Fruit fly (Drosophila melanogaster) whole organism, embryonic: ENCODE results near the gene CG7841.

Experiments
- Abd-B ChIP-seq: fragments of 200-800 bp; sonication (Bioruptor generic); optimal IDR thresholded peaks from 2 replicates; lab custom pipeline; 2018; ENCODE audit warnings: missing biosample characterization, mild to moderate bottlenecking, missing genetic modification characterization, moderate library complexity
- Ada2b ChIP-seq: fragments of 200-800 bp; sonication (Bioruptor generic); IDR thresholded peaks from 2 replicates; pipeline ENCODE4 v1.3.6; 2022; ENCODE audit warnings: missing biosample characterization, missing genetic modification characterization
- C15 ChIP-seq: fragments of 200-800 bp; sonication (Bioruptor generic); IDR thresholded peaks from 3 replicates; pipeline ENCODE4 v1.3.6; 2022; ENCODE audit warnings: missing biosample characterization, missing genetic modification characterization
- CG10147 ChIP-seq: fragments of 200-800 bp; sonication (Bioruptor generic); optimal IDR thresholded peaks from 2 replicates; lab custom pipeline; 2019; ENCODE audit warnings: missing biosample characterization, mild to moderate bottlenecking, missing genetic modification characterization, moderate library complexity
- CG10321 ChIP-seq: fragments of 200-800 bp; sonication (Bioruptor generic); IDR thresholded peaks from 2 replicates; pipeline ENCODE4 v1.3.6; 2022; ENCODE audit warnings: missing biosample characterization, missing genetic modification characterization
- CG10462 ChIP-seq: fragments of 200-800 bp; sonication (Bioruptor generic); optimal IDR thresholded peaks from 2 replicates; lab custom pipeline; 2016; ENCODE audit warnings: missing biosample characterization, missing genetic modification characterization
- CG10654 ChIP-seq: fragments of 200-800 bp; sonication (Bioruptor generic); optimal IDR thresholded peaks from 2 replicates; lab custom pipeline; 2016; ENCODE audit warnings: missing biosample characterization, missing genetic modification characterization
- CG11695 ChIP-seq: fragments of 200-800 bp; sonication (Bioruptor generic); IDR thresholded peaks from 3 replicates; pipeline ENCODE4 v1.3.6; 2022; ENCODE audit warnings: missing biosample characterization, missing genetic modification characterization
- CG12236 ChIP-seq: fragments of 200-800 bp; sonication (Bioruptor generic); optimal IDR thresholded peaks from 2 replicates; lab custom pipeline; 2016; ENCODE audit warnings: missing biosample characterization, missing genetic modification characterization
- CG12769 ChIP-seq: fragments of 200-800 bp; sonication (Bioruptor generic); optimal IDR thresholded peaks from 2 replicates; lab custom pipeline; 2019; ENCODE audit warnings: missing biosample characterization, mild to moderate bottlenecking, missing genetic modification characterization, moderate library complexity
- CG14014 ChIP-seq: fragments of 200-800 bp; sonication (Bioruptor generic); IDR thresholded peaks from 2 replicates; pipeline ENCODE4 v1.3.6; 2022; ENCODE audit warnings: missing biosample characterization, missing genetic modification characterization
- CG1529 ChIP-seq: fragments of 200-800 bp; sonication (Bioruptor generic); optimal IDR thresholded peaks from 3 replicates; lab custom pipeline; 2018; ENCODE audit warnings: missing biosample characterization, missing genetic modification characterization
- CG16779 ChIP-seq: fragments of 200-800 bp; sonication (Bioruptor generic); IDR thresholded peaks from 2 replicates; pipeline ENCODE4 v1.3.6; 2022; ENCODE audit warnings: missing biosample characterization, missing genetic modification characterization
- CG17186 ChIP-seq: fragments of 200-800 bp; sonication (Bioruptor generic); optimal IDR thresholded peaks from 3 replicates; lab custom pipeline; 2017; ENCODE audit warnings: missing biosample characterization, missing genetic modification reagents, missing genetic modification characterization
- CG2120 ChIP-seq: fragments of 200-800 bp; sonication (Bioruptor generic); optimal IDR thresholded peaks from 3 replicates; lab custom pipeline; 2016; ENCODE audit warnings: missing biosample characterization, missing genetic modification characterization
- CG3726 ChIP-seq: fragments of 200-800 bp; sonication (Bioruptor generic); IDR thresholded peaks from 3 replicates; pipeline ENCODE4, ENCODE4 v1.3.6; 2022; ENCODE audit warnings: missing biosample characterization, missing genetic modification characterization
- CG3995 ChIP-seq: fragments of 200-800 bp; sonication (Bioruptor generic); optimal IDR thresholded peaks from 3 replicates; lab custom pipeline; 2016; ENCODE audit warnings: missing biosample characterization, missing genetic modification characterization
- CG4360 ChIP-seq: fragments of 200-800 bp; sonication (Bioruptor generic); IDR thresholded peaks from 2 replicates; pipeline ENCODE4 v1.3.6; 2022; ENCODE audit warnings: missing biosample characterization, missing genetic modification characterization
- CG4730 ChIP-seq: fragments of 200-800 bp; sonication (Bioruptor generic); IDR thresholded peaks from 2 replicates; pipeline ENCODE4 v1.3.6; 2022; ENCODE audit warnings: missing biosample characterization, missing genetic modification characterization
- CG4854 ChIP-seq: fragments of 200-800 bp; sonication (Bioruptor generic); optimal IDR thresholded peaks from 2 replicates; lab custom pipeline; 2016; ENCODE audit warnings: missing biosample characterization, missing genetic modification characterization, inconsistent platforms
- CG6175 ChIP-seq: fragments of 200-800 bp; sonication (Bioruptor generic); IDR thresholded peaks from 3 replicates; pipeline ENCODE4 v1.3.6; 2022; ENCODE audit warnings: missing biosample characterization, missing genetic modification characterization
- CG6854 ChIP-seq: fragments of 200-800 bp; sonication (Bioruptor generic); optimal IDR thresholded peaks from 3 replicates; lab custom pipeline; 2017; ENCODE audit warnings: missing biosample characterization, mild to moderate bottlenecking, missing genetic modification characterization
- CG8944 ChIP-seq: fragments of 200-800 bp; sonication (Bioruptor generic); optimal IDR thresholded peaks from 3 replicates; lab custom pipeline; 2016; ENCODE audit warnings: missing biosample characterization, missing genetic modification characterization
- D19B ChIP-seq: fragments of 200-800 bp; sonication (Bioruptor generic); optimal IDR thresholded peaks from 2 replicates; lab custom pipeline; 2017; ENCODE audit warnings: missing biosample characterization, mild to moderate bottlenecking, missing genetic modification characterization
- E2f1 ChIP-seq: fragments of 200-800 bp; sonication (Bioruptor generic); IDR thresholded peaks from 2 replicates; pipeline ENCODE4 v1.3.6; 2022; ENCODE audit warnings: missing biosample characterization, missing genetic modification characterization
- Gsc ChIP-seq: fragments of 200-800 bp; sonication (Bioruptor generic); IDR thresholded peaks from 2 replicates; pipeline ENCODE4 v1.3.6; 2022; ENCODE audit warnings: missing biosample characterization, missing genetic modification characterization
- H15 ChIP-seq: fragments of 200-800 bp; sonication (Bioruptor generic); IDR thresholded peaks from 3 replicates; pipeline ENCODE4 v1.3.6; 2022; ENCODE audit warnings: missing biosample characterization, missing genetic modification characterization
- HmgD ChIP-seq: fragments of 200-800 bp; sonication (Bioruptor generic); optimal IDR thresholded peaks from 3 replicates; lab custom pipeline; 2016; ENCODE audit warnings: missing biosample characterization, missing genetic modification characterization
- MBD-R2 ChIP-seq: fragments of 200-800 bp; sonication (Bioruptor generic); IDR thresholded peaks from 2 replicates; pipeline ENCODE4 v1.3.6; 2022; ENCODE audit warnings: missing biosample characterization, missing genetic modification characterization
- MESR4 ChIP-seq: fragments of 200-800 bp; sonication (Bioruptor generic); optimal IDR thresholded peaks from 2 replicates; lab custom pipeline; 2018; ENCODE audit warnings: missing biosample characterization, mild to moderate bottlenecking, missing genetic modification characterization, moderate library complexity
- Med ChIP-seq: fragments of 200-800 bp; sonication (Bioruptor generic); peaks from one replicate; lab custom pipeline; 2016; ENCODE audit warnings: missing biosample characterization, missing genetic modification characterization, mild to moderate bottlenecking, inconsistent platforms, moderate library complexity
- PHDP ChIP-seq: fragments of 200-800 bp; sonication (Bioruptor generic); optimal IDR thresholded peaks from 3 replicates; lab custom pipeline; 2018; ENCODE audit warnings: missing biosample characterization, mild to moderate bottlenecking, missing genetic modification characterization, moderate library complexity
- Spps ChIP-seq: fragments of 200-800 bp; sonication (Bioruptor generic); optimal IDR thresholded peaks from 2 replicates; lab custom pipeline; 2018; ENCODE audit warnings: missing biosample characterization, mild to moderate bottlenecking, missing genetic modification characterization
- ato ChIP-seq: fragments of 200-800 bp; sonication (Bioruptor generic); IDR thresholded peaks from 2 replicates; pipeline ENCODE4 v1.3.6; 2022; ENCODE audit warnings: missing biosample characterization, missing genetic modification characterization; ENCODE audit not compliant: partially characterized antibody
- bcd ChIP-seq: fragments of 200-800 bp; sonication (Bioruptor generic); optimal IDR thresholded peaks from 2 replicates; lab custom pipeline; 2017; ENCODE audit warnings: missing biosample characterization, mild to moderate bottlenecking, missing genetic modification characterization
- chinmo ChIP-seq: fragments of 200-800 bp; sonication (Bioruptor generic); IDR thresholded peaks from 4 replicates; pipeline ENCODE4 v1.3.6; 2022; ENCODE audit warnings: missing biosample characterization, missing genetic modification characterization; ENCODE audit not compliant: partially characterized antibody
- fd64A ChIP-seq: fragments of 200-800 bp; sonication (Bioruptor generic); optimal IDR thresholded peaks from 3 replicates; lab custom pipeline; 2018; ENCODE audit warnings: missing biosample characterization, mild to moderate bottlenecking, missing genetic modification characterization
- gcm2 ChIP-seq: fragments of 200-800 bp; sonication (Bioruptor generic); optimal IDR thresholded peaks from 2 replicates; lab custom pipeline; 2016; ENCODE audit warnings: missing biosample characterization, missing genetic modification characterization
- grn ChIP-seq: fragments of 200-800 bp; sonication (Bioruptor generic); optimal IDR thresholded peaks from 3 replicates; lab custom pipeline; 2017; ENCODE audit warnings: missing biosample characterization, missing genetic modification characterization
- gro ChIP-seq: fragments of 200-800 bp; sonication (Bioruptor generic); optimal IDR thresholded peaks from 2 replicates; lab custom pipeline; 2016; ENCODE audit warnings: missing biosample characterization, missing genetic modification characterization
- hkb ChIP-seq, 2 experiments: fragments of 200-800 bp in 1 of 2; fragments of >200 bp in 1 of 2; sonication (Bioruptor generic) in 1 of 2; IDR thresholded peaks in 1 of 2; optimal IDR thresholded peaks in 1 of 2; 2 replicates each; pipeline versions ENCODE4 v1.3.6 to Lab custom; 2017 to 2022; ENCODE audit warnings: missing biosample characterization in 1 of 2, missing genetic modification characterization in 1 of 2
- lilli ChIP-seq: fragments of 200-800 bp; sonication (Bioruptor generic); optimal IDR thresholded peaks from 3 replicates; lab custom pipeline; 2016; ENCODE audit warnings: missing biosample characterization, missing genetic modification characterization
- nmo ChIP-seq: fragments of 200-800 bp; sonication (Bioruptor generic); optimal IDR thresholded peaks from 2 replicates; lab custom pipeline; 2018; ENCODE audit warnings: missing biosample characterization, mild to moderate bottlenecking, missing genetic modification characterization, moderate library complexity
- scrt ChIP-seq: fragments of 200-800 bp; sonication (Bioruptor generic); optimal IDR thresholded peaks from 2 replicates; lab custom pipeline; 2018; ENCODE audit warnings: missing biosample characterization, mild to moderate bottlenecking, missing genetic modification characterization, moderate library complexity
- sim ChIP-seq: fragments of 200-800 bp; sonication (Bioruptor generic); IDR thresholded peaks from 2 replicates; pipeline ENCODE4 v1.3.6; 2022; ENCODE audit warnings: missing biosample characterization, missing genetic modification characterization
- sisA ChIP-seq: fragments of 200-800 bp; sonication (Bioruptor generic); IDR thresholded peaks from 2 replicates; pipeline ENCODE4 v1.3.6; 2022; ENCODE audit warnings: missing biosample characterization, missing genetic modification characterization
- so ChIP-seq: fragments of 200-800 bp; sonication (Bioruptor generic); IDR thresholded peaks from 3 replicates; pipeline ENCODE4 v1.3.6; 2022; ENCODE audit warnings: missing biosample characterization, missing genetic modification characterization
- sob ChIP-seq: fragments of 200-800 bp; sonication (Bioruptor generic); IDR thresholded peaks from 2 replicates; pipeline ENCODE4 v1.3.6; 2022; ENCODE audit warnings: missing biosample characterization, missing genetic modification characterization
- twi ChIP-seq: fragments of 200-800 bp; optimal IDR thresholded peaks from 2 replicates; lab custom pipeline; 2019; ENCODE audit warnings: missing biosample characterization, mild to moderate bottlenecking, missing genetic modification characterization, moderate library complexity
- unpg ChIP-seq: fragments of 200-800 bp; sonication (Bioruptor generic); optimal IDR thresholded peaks from 3 replicates; lab custom pipeline; 2018; ENCODE audit warnings: missing biosample characterization, mild to moderate bottlenecking, missing genetic modification characterization, moderate library complexity
- z ChIP-seq: fragments of 200-800 bp; sonication (Bioruptor generic); IDR thresholded peaks from 3 replicates; pipeline ENCODE4 v1.3.6; 2022; ENCODE audit warnings: missing biosample characterization, missing genetic modification characterization

Gene CG7841

DNA sequence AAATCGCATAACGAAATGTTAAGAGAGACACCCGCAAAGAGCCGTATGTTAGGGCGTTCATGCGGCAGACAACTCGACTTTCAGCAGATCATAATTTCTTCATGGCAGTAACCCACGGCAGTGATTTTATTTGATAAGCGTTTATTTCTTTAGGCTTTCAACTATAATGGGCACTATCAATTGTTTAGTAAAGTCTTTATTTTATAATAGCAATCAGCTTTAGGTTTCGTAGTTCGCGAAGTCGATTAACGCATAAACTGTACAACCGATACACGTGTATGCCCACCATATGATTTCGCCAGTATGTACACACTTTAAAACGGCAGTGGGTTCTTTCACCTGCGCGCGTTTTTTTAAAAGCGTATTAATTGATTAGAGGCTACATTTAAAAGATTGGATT, at the start of gene CG7841 (continued):
- TF ChIP-seq CG10654 (GFP tag; lab: Kevin White, UChicago) (peak; percentile 96), CG16779 (GFP tag; lab: Robert Waterston, UW) (peak; percentile 93), CG1529 (GFP tag; lab: Kevin White, UChicago) (peak; percentile 96), hkb (optimal IDR thresholded peaks at IDR 0.05; lab: Kevin White, UChicago) (no peak), hkb (GFP tag; IDR thresholded peaks at IDR 0.05; lab: Robert Waterston, UW) (peak; percentile 99), sisA (GFP tag; lab: Robert Waterston, UW) (no peak; the same call in 1 of the 2 replicates), z (GFP tag; lab: Robert Waterston, UW) (peak; percentile 79), scrt (GFP tag; lab: Kevin White, UChicago) (peak; percentile 98), CG17186 (peak; percentile 85), E2f1 (GFP tag; lab: Robert Waterston, UW) (peak; percentile 93), CG11695 (GFP tag; lab: Robert Waterston, UW) (peak; percentile 98), CG10321 (GFP tag; lab: Robert Waterston, UW) (peak; percentile 77), MBD-R2 (GFP tag; lab: Robert Waterston, UW) (peak; percentile 94), gcm2 (GFP tag; lab: Kevin White, UChicago) (peak; percentile 96), CG12769 (tag; lab: Kevin White, UChicago) (peak; percentile 98), ato (GFP tag; lab: Robert Waterston, UW) (no peak), CG3995 (peak; percentile 80), CG4730 (GFP tag; lab: Robert Waterston, UW) (peak; percentile 84; the same call in 1 of the 2 replicates), Spps (tag; lab: Kevin White, UChicago) (peak; percentile 98), sob (peak; percentile 95), CG6854 (GFP tag; lab: Kevin White, UChicago) (peak; percentile 99), nmo (GFP tag; lab: Kevin White, UChicago) (peak; percentile 98), D19B (GFP tag; lab: Kevin White, UChicago) (peak; percentile 86), CG4854 (GFP tag; lab: Kevin White, UChicago) (peak; percentile 97), C15 (GFP tag; lab: Robert Waterston, UW) (peak; percentile 93), lilli (peak; percentile 98), MESR4 (GFP tag; lab: Kevin White, UChicago) (peak; percentile 79), CG2120 (GFP tag; lab: Kevin White, UChicago) (peak; percentile 98), CG3726 (GFP tag; lab: Robert Waterston, UW) (no peak; the same call in 2 of the 3 replicates), CG6175 (GFP tag; lab: Robert Waterston, UW) (no peak; the same call in 1 of the 3 replicates), PHDP (tag; lab: Kevin White, UChicago) (peak; percentile 99), bcd (GFP tag; lab: Kevin White, UChicago) (peak; percentile 96), chinmo (GFP tag; lab: Robert Waterston, UW) (no peak), Abd-B (peak; percentile 89), CG10147 (GFP tag; lab: Kevin White, UChicago) (peak; percentile 98), Gsc (GFP tag; lab: Robert Waterston, UW) (no peak), so (peak; percentile 98), CG10462 (peak; percentile 95), Med (peak; percentile 100), twi (tag; lab: Kevin White, UChicago) (peak; percentile 96), Ada2b (GFP tag; lab: Robert Waterston, UW) (peak; percentile 94), HmgD (GFP tag; lab: Kevin White, UChicago) (peak; percentile 91), CG14014 (peak; percentile 96), unpg (GFP tag; lab: Kevin White, UChicago) (peak; percentile 99), CG4360 (GFP tag; lab: Robert Waterston, UW) (peak; percentile 74), H15 (GFP tag; lab: Robert Waterston, UW) (no peak; the same call in 2 of the 3 replicates), CG8944 (GFP tag; lab: Kevin White, UChicago) (peak; percentile 93), CG12236 (GFP tag; lab: Kevin White, UChicago) (peak; percentile 96), fd64A (peak; percentile 98), gro (GFP tag; lab: Kevin White, UChicago) (peak; percentile 99), sim (GFP tag; lab: Robert Waterston, UW) (peak; percentile 97), grn (GFP tag; lab: Kevin White, UChicago) (peak; percentile 87)
